Fruit fly (Drosophila melanogaster): ENCODE results near the gene AnxB11.

The AnxB11 gene

dm6 chrX:16403811-16404420 lies 18.1 kb downstream of the AnxB11 start (continued):
- TF ChIP-seq CG6276 (GFP tag; optimal IDR thresholded peaks at IDR 0.05), result no peak
- TF ChIP-seq pdm3 (GFP tag; optimal IDR thresholded peaks at IDR 0.05), result peak; percentile 80
- peak; percentile 48 for TF ChIP-seq cyc (GFP tag; optimal IDR thresholded peaks at IDR 0.05)
- peak; percentile 90 for TF ChIP-seq vri (GFP tag; optimal IDR thresholded peaks at IDR 0.05)
- peak; percentile 89 for TF ChIP-seq eg (GFP tag; IDR thresholded peaks at IDR 0.05)
- no peak for TF ChIP-seq lz (GFP tag; optimal IDR thresholded peaks at IDR 0.05)
- TF ChIP-seq CG9139 (GFP tag; optimal IDR thresholded peaks at IDR 0.05), result no peak
- TF ChIP-seq CG3919 (GFP tag; optimal IDR thresholded peaks at IDR 0.05), result peak; percentile 74
- peak; percentile 63 for TF ChIP-seq Ets96B (tag; optimal IDR thresholded peaks at IDR 0.05)
- peak; percentile 35 for TF ChIP-seq Sox15 (GFP tag; optimal IDR thresholded peaks at IDR 0.05)
- TF ChIP-seq CG11902 (GFP tag; optimal IDR thresholded peaks at IDR 0.05), result peak; percentile 18
- peak; percentile 79 for TF ChIP-seq CG11294 (GFP tag; IDR thresholded peaks at IDR 0.05)
- peak; percentile 66 for TF ChIP-seq CG8632 (GFP tag; optimal IDR thresholded peaks at IDR 0.05)
- TF ChIP-seq Met (GFP tag; optimal IDR thresholded peaks at IDR 0.05), result no peak
- no peak for TF ChIP-seq CG1621 (tag; optimal IDR thresholded peaks at IDR 0.05)
- no peak for TF ChIP-seq CG3032 (tag; optimal IDR thresholded peaks at IDR 0.05)
- no peak for TF ChIP-seq ss (GFP tag; optimal IDR thresholded peaks at IDR 0.05)
- TF ChIP-seq CG4318 (GFP tag; optimal IDR thresholded peaks at IDR 0.05), result peak; percentile 38

dm6 chrX:16391397-16391796 lies 30.7 kb downstream of the AnxB11 start, which contains the start of the genes TH1 and mei-41:
Gene TH1 (minus strand): TSS chrX:16391438.
Gene mei-41 (plus strand): TSS chrX:16391698.
- TF ChIP-seq Eip93F (GFP tag; optimal IDR thresholded peaks at IDR 0.05) (peak; percentile 49), fd85E (GFP tag; optimal IDR thresholded peaks at IDR 0.05) (no peak), CG8119 (GFP tag; IDR thresholded peaks at IDR 0.05) (peak; percentile 84), CG11294 (GFP tag; IDR thresholded peaks at IDR 0.05) (peak; percentile 87), Lpt (GFP tag; optimal IDR thresholded peaks at IDR 0.05) (peak; percentile 58), OdsH (GFP tag; optimal IDR thresholded peaks at IDR 0.05) (no peak), CG9139 (GFP tag; optimal IDR thresholded peaks at IDR 0.05) (no peak), Eip75B (GFP tag; optimal IDR thresholded peaks at IDR 0.05) (no peak), achi (GFP tag; optimal IDR thresholded peaks at IDR 0.05) (no peak), pdm3 (GFP tag; optimal IDR thresholded peaks at IDR 0.05) (no peak), Hr4 (GFP tag; optimal IDR thresholded peaks at IDR 0.05) (no peak), Sox102F (GFP tag; optimal IDR thresholded peaks at IDR 0.05) (no peak), CG6163 (GFP tag; IDR thresholded peaks at IDR 0.05) (peak; percentile 91), ss (GFP tag; optimal IDR thresholded peaks at IDR 0.05) (no peak), vri (GFP tag; optimal IDR thresholded peaks at IDR 0.05) (no peak), CG8319 (GFP tag; optimal IDR thresholded peaks at IDR 0.05) (no peak), CG15336 (GFP tag; IDR thresholded peaks at IDR 0.05) (peak; percentile 86), net (GFP tag; optimal IDR thresholded peaks at IDR 0.05) (no peak), CG31627 (GFP tag; optimal IDR thresholded peaks at IDR 0.05) (peak; percentile 74), acj6 (GFP tag; optimal IDR thresholded peaks at IDR 0.05) (peak; percentile 80), Sox14 (GFP tag; optimal IDR thresholded peaks at IDR 0.05) (no peak), Sox15 (GFP tag; optimal IDR thresholded peaks at IDR 0.05) (peak; percentile 75), CG1621 (tag; optimal IDR thresholded peaks at IDR 0.05) (no peak), Met (GFP tag; optimal IDR thresholded peaks at IDR 0.05) (no peak), esn (GFP tag; optimal IDR thresholded peaks at IDR 0.05) (peak; percentile 80), Smox (GFP tag; optimal IDR thresholded peaks at IDR 0.05) (no peak), lz (GFP tag; optimal IDR thresholded peaks at IDR 0.05) (peak; percentile 81), CG16779 (tag; optimal IDR thresholded peaks at IDR 0.05) (no peak), CG6854 (GFP tag; optimal IDR thresholded peaks at IDR 0.05) (no peak), Hr38 (GFP tag; optimal IDR thresholded peaks at IDR 0.05) (no peak), svp (GFP tag) (no peak), CG34406 (GFP tag; optimal IDR thresholded peaks at IDR 0.05) (peak; percentile 75), Eip78C (GFP tag) (no peak), dsx (GFP tag; optimal IDR thresholded peaks at IDR 0.05; ENCODE audit: poor library complexity, severe bottlenecking) (no peak), CG6808 (GFP tag; optimal IDR thresholded peaks at IDR 0.05) (no peak), Blimp-1 (GFP tag; optimal IDR thresholded peaks at IDR 0.05) (no peak), CG6792 (GFP tag; optimal IDR thresholded peaks at IDR 0.05) (no peak), CG11762 (GFP tag; optimal IDR thresholded peaks at IDR 0.05; ENCODE audit: insufficient read depth) (peak; percentile 16), CG3032 (tag; optimal IDR thresholded peaks at IDR 0.05) (peak; percentile 90), eg (GFP tag; IDR thresholded peaks at IDR 0.05) (peak; percentile 95), CG11902 (GFP tag; optimal IDR thresholded peaks at IDR 0.05) (peak; percentile 70), spab (GFP tag; optimal IDR thresholded peaks at IDR 0.05) (no peak), Gug (GFP tag; IDR thresholded peaks at IDR 0.05) (peak; percentile 93)
